Worm (Caenorhabditis elegans) whole organism, L4 larva: Measurements from ENCODE around the gene D1086.9.

Experiments used
- F10B5.3 ChIP-seq: sonication (generic microtip); optimal IDR thresholded peaks from 2 replicates; lab custom pipeline; 2016; ENCODE audit warnings: mild to moderate bottlenecking, missing genetic modification characterization, missing compliant biosample characterization
- F49E8.2 ChIP-seq: sonication (generic microtip); optimal IDR thresholded peaks from 2 replicates; lab custom pipeline; 2016; ENCODE audit warnings: missing compliant biosample characterization, mild to moderate bottlenecking, missing genetic modification characterization, borderline replicate concordance
- T20F7.1 ChIP-seq: fragments of 200-800 bp; sonication (Bioruptor generic); optimal IDR thresholded peaks from 2 replicates; lab custom pipeline; 2018; ENCODE audit warnings: mild to moderate bottlenecking, missing genetic modification characterization, missing compliant biosample characterization
- ZK546.5 ChIP-seq, 2 experiments: sonication (generic microtip); optimal IDR thresholded peaks; 2 replicates each; lab custom pipeline; 2017; ENCODE audit warnings: missing biosample characterization in 2 of 2, missing genetic modification characterization in 2 of 2
- aha-1 ChIP-seq: fragments of 150-350 bp; peaks from one replicate; lab custom pipeline; 2014; ENCODE audit warnings: missing biosample characterization, missing genetic modification characterization
- attf-4 ChIP-seq: sonication (generic microtip); optimal IDR thresholded peaks from 3 replicates; lab custom pipeline; 2017; ENCODE audit warnings: missing biosample characterization, missing genetic modification characterization
- ceh-28 ChIP-seq: fragments of 150-350 bp; optimal IDR thresholded peaks from 2 replicates; lab custom pipeline; 2014; ENCODE audit warnings: missing biosample characterization, missing genetic modification reagents, missing genetic modification characterization
- ceh-44 ChIP-seq: fragments of 200-800 bp; sonication (Bioruptor generic); IDR thresholded peaks from 2 replicates; pipeline ENCODE4 v1.3.6; 2022; ENCODE audit warnings: missing genetic modification reagents, missing genetic modification characterization, missing compliant biosample characterization
- daf-16 ChIP-seq, 3 experiments: sonication (generic microtip); optimal IDR thresholded peaks; 2 replicates each; lab custom pipeline; 2016 to 2017; ENCODE audit warnings: missing genetic modification characterization in 3 of 3, missing genetic modification reagents in 3 of 3, mild to moderate bottlenecking in 2 of 3, missing compliant biosample characterization in 2 of 3, missing biosample characterization in 1 of 3, moderate library complexity in 1 of 3
- hif-1 ChIP-seq, 2 experiments: sonication (generic microtip); optimal IDR thresholded peaks; 2 replicates each; lab custom pipeline; 2016 to 2017; ENCODE audit warnings: missing compliant biosample characterization in 2 of 2, missing genetic modification characterization in 2 of 2, missing genetic modification reagents in 2 of 2, missing genotype in 2 of 2, mild to moderate bottlenecking in 1 of 2
- hlh-11 ChIP-seq: fragments of 200-800 bp; sonication (Bioruptor generic); optimal IDR thresholded peaks from 2 replicates; lab custom pipeline; 2018; ENCODE audit warnings: mild to moderate bottlenecking, missing genetic modification characterization, missing compliant biosample characterization
- hlh-30 ChIP-seq: sonication (generic microtip); optimal IDR thresholded peaks from 2 replicates; lab custom pipeline; 2017; ENCODE audit warnings: antibody characterized with exemption, mild to moderate bottlenecking, missing genetic modification characterization, missing compliant biosample characterization; ENCODE audit not compliant: insufficient read depth
- hmg-1.1 ChIP-seq: fragments of 200-800 bp; sonication (Bioruptor generic); IDR thresholded peaks from 2 replicates; pipeline ENCODE4 v1.3.6; 2022; ENCODE audit warnings: missing genetic modification reagents, missing genetic modification characterization, missing compliant biosample characterization
- lin-1 ChIP-seq: fragments of 200-800 bp; sonication (Bioruptor generic); IDR thresholded peaks from 2 replicates; pipeline ENCODE4 v1.3.6; 2022; ENCODE audit warnings: missing genetic modification reagents, missing genetic modification characterization, missing compliant biosample characterization
- lin-13 ChIP-seq: fragments of 150-350 bp; optimal IDR thresholded peaks from 2 replicates; lab custom pipeline; 2014; ENCODE audit warnings: missing biosample characterization, missing genetic modification reagents, missing genetic modification characterization
- nhr-10 ChIP-seq: fragments of 150-350 bp; optimal IDR thresholded peaks from 2 replicates; lab custom pipeline; 2014; ENCODE audit warnings: missing biosample characterization, missing genetic modification characterization
- nhr-102 ChIP-seq: sonication (generic microtip); optimal IDR thresholded peaks from 2 replicates; lab custom pipeline; 2016; ENCODE audit warnings: mild to moderate bottlenecking, missing genetic modification characterization, moderate library complexity, missing compliant biosample characterization
- nhr-111 ChIP-seq: fragments of 200-800 bp; sonication (Bioruptor generic); optimal IDR thresholded peaks from 2 replicates; lab custom pipeline; 2018; ENCODE audit warnings: mild to moderate bottlenecking, missing genetic modification characterization, missing compliant biosample characterization
- nhr-237 ChIP-seq: sonication (generic microtip); optimal IDR thresholded peaks from 2 replicates; lab custom pipeline; 2017; ENCODE audit warnings: missing biosample characterization, missing genetic modification characterization
- nhr-28 ChIP-seq: fragments of 150-350 bp; optimal IDR thresholded peaks from 2 replicates; lab custom pipeline; 2014; ENCODE audit warnings: missing biosample characterization, missing genetic modification characterization
- nhr-42 ChIP-seq: fragments of 200-800 bp; sonication (Bioruptor generic); IDR thresholded peaks from 2 replicates; pipeline ENCODE4 v1.3.6; 2022; ENCODE audit warnings: missing genetic modification characterization, missing compliant biosample characterization
- pha-4 ChIP-seq, 2 experiments: fragments of 150-350 bp in 1 of 2; fragments of 200-800 bp in 1 of 2; sonication (Bioruptor generic) in 1 of 2; IDR thresholded peaks in 1 of 2; optimal IDR thresholded peaks in 1 of 2; 2 replicates each; pipeline versions ENCODE4 v1.3.6 to Lab custom; 2014 to 2022; ENCODE audit warnings: missing genetic modification characterization in 2 of 2, missing genetic modification reagents in 2 of 2, missing biosample characterization in 1 of 2, missing compliant biosample characterization in 1 of 2
- php-3 ChIP-seq: fragments of 200-800 bp; sonication (Bioruptor generic); IDR thresholded peaks from 2 replicates; pipeline ENCODE4 v1.3.6; 2022; ENCODE audit warnings: missing genetic modification reagents, missing genetic modification characterization, missing compliant biosample characterization
- rbr-2 ChIP-seq: sonication (generic microtip); optimal IDR thresholded peaks from 2 replicates; lab custom pipeline; 2016; ENCODE audit warnings: missing genotype, missing genetic modification characterization, missing compliant biosample characterization
- snpc-1.2 ChIP-seq: fragments of 200-800 bp; sonication (Bioruptor generic); IDR thresholded peaks from 2 replicates; pipeline ENCODE4 v1.3.6; 2022; ENCODE audit warnings: missing genetic modification reagents, missing genetic modification characterization, missing compliant biosample characterization
- snpc-4 ChIP-seq: fragments of 150-350 bp; optimal IDR thresholded peaks from 2 replicates; lab custom pipeline; 2014; ENCODE audit warnings: missing biosample characterization, missing genetic modification characterization
- spr-1 ChIP-seq: sonication (generic microtip); optimal IDR thresholded peaks from 2 replicates; lab custom pipeline; 2016; ENCODE audit warnings: mild to moderate bottlenecking, missing genetic modification characterization, missing compliant biosample characterization
- tag-97 ChIP-seq: fragments of 200-800 bp; sonication (Bioruptor generic); IDR thresholded peaks from 2 replicates; pipeline ENCODE4 v1.3.6; 2022; ENCODE audit warnings: missing genetic modification characterization, missing compliant biosample characterization
- unc-62 ChIP-seq, 3 experiments: fragments of 150-350 bp in 1 of 3; sonication (generic microtip); optimal IDR thresholded peaks in 2 of 3; peaks in 1 of 3; 1 replicate in 1 of 3; 2 replicates in 2 of 3; lab custom pipeline; 2014 to 2017; ENCODE audit warnings: missing biosample characterization in 3 of 3, missing genetic modification characterization in 3 of 3, missing genetic modification reagents in 3 of 3, missing genotype in 1 of 3
- vab-7 ChIP-seq: fragments of 200-800 bp; sonication (Bioruptor generic); IDR thresholded peaks from 2 replicates; pipeline ENCODE4 v1.3.6; 2022; ENCODE audit warnings: missing genetic modification reagents, missing genetic modification characterization, missing compliant biosample characterization
- zag-1 ChIP-seq: fragments of 150-350 bp; optimal IDR thresholded peaks from 2 replicates; lab custom pipeline; 2014; ENCODE audit warnings: missing biosample characterization, missing genetic modification characterization
- zip-2 ChIP-seq: fragments of 150-350 bp; optimal IDR thresholded peaks from 2 replicates; lab custom pipeline; 2014; ENCODE audit warnings: missing biosample characterization, missing genetic modification characterization

The D1086.9 gene

DNA sequence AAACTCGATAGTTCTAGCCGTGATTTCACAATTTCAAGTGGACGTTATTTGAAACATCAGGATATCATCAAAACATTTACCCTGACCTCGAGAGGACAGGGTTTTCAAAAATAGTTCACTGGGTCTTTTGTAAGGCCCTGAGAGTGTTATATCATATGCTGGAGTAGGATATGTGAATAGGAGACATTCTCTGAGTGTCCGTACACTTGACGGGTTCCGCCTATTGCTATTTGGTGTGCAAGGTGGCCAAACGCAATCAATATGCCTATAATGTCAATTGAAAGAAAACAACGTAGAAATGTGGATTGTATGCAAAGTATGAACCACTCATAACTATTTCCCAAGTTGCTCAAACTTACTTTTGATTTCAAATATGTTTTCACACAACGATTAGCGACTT lies 6.7 kb upstream of the D1086.9 start:
- TF ChIP-seq php-3 (GFP tag; lab: Robert Waterston, UW) (no peak), ZK546.5 (tag; optimal IDR thresholded peaks at IDR 0.05; lab: Kevin White, UChicago) (no peak), vab-7 (GFP tag; lab: Robert Waterston, UW) (no peak), unc-62 (GFP tag; optimal IDR thresholded peaks at IDR 0.05 in 1 of 2; lab: Kevin White, UChicago) (peak in 1 of 2 experiments; percentile 45), unc-62 (tag; optimal IDR thresholded peaks at IDR 0.05; lab: Kevin White, UChicago) (no peak), spr-1 (no peak), ceh-44 (GFP tag; lab: Robert Waterston, UW) (no peak), nhr-28 (tag; lab: Kevin White, UChicago) (no peak), nhr-42 (GFP tag; lab: Robert Waterston, UW) (no peak)
- TF ChIP-seq, all 104 proteins: peak for 1

DNA sequence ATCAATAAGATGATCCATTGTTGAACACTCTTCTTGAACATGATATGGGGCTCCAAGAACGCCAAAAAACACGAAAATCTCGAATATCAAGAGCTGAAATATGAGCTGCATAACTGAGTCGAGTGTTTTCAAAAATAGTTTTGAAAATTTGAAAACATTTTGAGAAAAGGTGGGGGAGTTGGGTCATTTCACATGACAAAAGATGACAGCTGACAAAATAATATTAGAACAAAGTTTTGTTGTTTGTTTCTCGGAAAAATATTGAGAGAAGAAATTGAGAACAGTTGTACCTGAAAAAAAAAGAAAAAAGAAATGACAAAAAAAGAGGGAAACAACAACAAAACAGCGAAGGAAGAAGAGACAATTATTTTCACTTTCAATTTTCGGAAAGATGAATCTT lies 5.6 kb upstream of the D1086.9 start, which contains the start of the genes D1086.2 and D1086.1:
D1086.2 (minus strand) TSS at position 150 of the 400 bp plus-strand sequence.
D1086.1 (plus strand) TSS at position 340 of the 400 bp plus-strand sequence.
- TF ChIP-seq pha-4 (GFP tag; IDR thresholded peaks at IDR 0.05; lab: Robert Waterston, UW) (no peak), pha-4 (tag; optimal IDR thresholded peaks at IDR 0.05; lab: Kevin White, UChicago) (no peak), lin-13 (GFP tag; lab: Kevin White, UChicago) (no peak), aha-1 (tag; lab: Kevin White, UChicago) (peak; percentile 39), daf-16 (GFP tag; optimal IDR thresholded peaks at IDR 0.05; lab: Kevin White, UChicago) (peak in 1 of 2 experiments; percentile 94), daf-16 (tag; optimal IDR thresholded peaks at IDR 0.05; lab: Kevin White, UChicago) (no peak), T20F7.1 (GFP tag; lab: Kevin White, UChicago) (no peak)

DNA sequence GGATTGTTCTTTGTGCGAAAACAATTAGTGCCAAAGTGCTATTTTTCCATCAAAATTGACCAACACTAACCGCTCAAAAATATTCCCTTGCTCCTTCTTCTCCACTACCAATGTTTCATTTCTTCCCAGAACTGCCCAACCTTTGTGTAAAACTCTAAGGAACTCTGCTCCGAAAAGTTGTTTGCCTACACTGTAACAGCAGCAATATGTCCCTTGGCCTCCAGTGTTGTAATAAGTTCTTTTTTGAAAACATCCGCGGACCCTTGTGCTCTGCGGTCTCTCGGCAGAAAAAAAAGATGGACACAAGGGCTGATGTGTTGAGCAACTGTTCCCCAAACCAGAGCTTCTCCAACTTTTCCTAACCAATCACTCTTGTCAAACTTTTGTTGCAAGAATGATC lies 3.2 kb upstream of the D1086.9 start, which contains the start of gene D1086.12:
D1086.12 (plus strand) TSS at position 301 of the 400 bp plus-strand sequence.
- TF ChIP-seq F10B5.3 (tag; lab: Kevin White, UChicago) (no peak), hmg-1.1 (GFP tag; lab: Robert Waterston, UW) (no peak), nhr-102 (no peak), ceh-28 (tag; lab: Kevin White, UChicago) (no peak), hlh-11 (tag; lab: Kevin White, UChicago) (peak; percentile 23), attf-4 (no peak), nhr-237 (tag; lab: Kevin White, UChicago) (no peak), zip-2 (tag; lab: Kevin White, UChicago) (no peak), daf-16 (GFP tag; optimal IDR thresholded peaks at IDR 0.05; lab: Kevin White, UChicago) (peak in 1 of 2 experiments; percentile 59), daf-16 (tag; optimal IDR thresholded peaks at IDR 0.05; lab: Kevin White, UChicago) (no peak), snpc-4 (tag; lab: Kevin White, UChicago) (no peak), spr-1 (no peak)

DNA sequence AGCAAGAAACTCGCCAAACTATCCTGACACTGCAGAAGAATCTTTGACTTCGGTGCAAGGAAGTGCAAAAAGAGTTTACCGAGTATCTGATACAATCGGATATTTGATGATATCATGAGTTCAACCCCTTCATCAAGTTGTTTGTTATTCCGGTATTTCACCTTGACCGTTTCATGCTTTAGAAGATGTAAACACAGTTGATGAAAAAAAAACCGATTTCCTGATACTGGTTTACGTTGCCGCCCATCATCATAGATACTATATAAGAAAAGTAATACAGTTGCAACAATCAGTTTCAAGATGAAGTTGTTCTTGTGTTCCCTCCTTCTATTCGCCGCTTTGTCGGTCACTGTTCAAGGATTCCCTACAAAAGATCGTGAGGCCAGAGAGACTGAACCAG lies 3.4 kb downstream of the D1086.9 start, which contains the start of gene H39E23.3:
H39E23.3 (plus strand) TSS at position 301 of the 400 bp plus-strand sequence.
- TF ChIP-seq tag-97 (GFP tag; lab: Robert Waterston, UW) (no peak), nhr-111 (no peak), rbr-2 (tag; lab: Kevin White, UChicago) (no peak), hlh-30 (tag; lab: Kevin White, UChicago) (no peak), F49E8.2 (tag; lab: Kevin White, UChicago) (no peak), hif-1 (tag; optimal IDR thresholded peaks at IDR 0.05; lab: Kevin White, UChicago) (no peak), snpc-1.2 (no peak), lin-1 (GFP tag; lab: Robert Waterston, UW) (no peak), zag-1 (tag; lab: Kevin White, UChicago) (no peak), attf-4 (no peak), nhr-10 (tag; lab: Kevin White, UChicago) (no peak)
- TF ChIP-seq, all 104 proteins: peak for 0
